Worm (Caenorhabditis elegans): ENCODE measurements around the gene ist-1.

Gene ist-1

ce11 chrX:7128615-7129014 is 2.2 kb downstream of the ist-1 start (continued):
- TF ChIP-seq rec-8 (tag; optimal IDR thresholded peaks at IDR 0.05) (no peak), nhr-90 (tag; optimal IDR thresholded peaks at IDR 0.05) (no peak), ztf-6 (GFP tag; IDR thresholded peaks at IDR 0.05) (no peak), lsl-1 (GFP tag; optimal IDR thresholded peaks at IDR 0.05) (no peak)

- no peak for TF ChIP-seq F33H1.4 (GFP tag; IDR thresholded peaks at IDR 0.05)
- TF ChIP-seq mxl-1 (tag; optimal IDR thresholded peaks at IDR 0.05): no peak
- no peak for TF ChIP-seq hlh-12 (tag; optimal IDR thresholded peaks at IDR 0.05)
- no peak for TF ChIP-seq egl-18 (GFP tag; IDR thresholded peaks at IDR 0.05)
- TF ChIP-seq athp-1 (tag; optimal IDR thresholded peaks at IDR 0.05): no peak
- TF ChIP-seq cebp-1 (GFP tag; IDR thresholded peaks at IDR 0.05): no peak
- TF ChIP-seq cebp-1 (tag; optimal IDR thresholded peaks at IDR 0.05): peak; percentile 27
- TF ChIP-seq lin-40 (tag; optimal IDR thresholded peaks at IDR 0.05): no peak
- peak; percentile 25 for TF ChIP-seq nhr-80 (tag; optimal IDR thresholded peaks at IDR 0.05)
- no peak for TF ChIP-seq T26A5.8 (tag; optimal IDR thresholded peaks at IDR 0.05)
- TF ChIP-seq lsy-27 (tag; optimal IDR thresholded peaks at IDR 0.05; ENCODE audit: borderline replicate concordance, insufficient read depth): no peak
- no peak for TF ChIP-seq sea-2 (GFP tag; IDR thresholded peaks at IDR 0.05)
- TF ChIP-seq hmg-1.2 (GFP tag; IDR thresholded peaks at IDR 0.05): peak; percentile 48; the same call in 1 of the 2 replicates
- TF ChIP-seq Y79H2A.3 (GFP tag; conservative IDR thresholded peaks at IDR 0.05): no peak
- no peak for TF ChIP-seq F55B11.4 (tag; optimal IDR thresholded peaks at IDR 0.05; ENCODE audit: borderline replicate concordance, insufficient read depth)
- TF ChIP-seq hlh-26 (GFP tag; conservative IDR thresholded peaks at IDR 0.05): no peak
- TF ChIP-seq mcd-1 (GFP tag; IDR thresholded peaks at IDR 0.05): no peak
Measured at ce11 chrX:7129460-7129859, 3.0 kb downstream of the ist-1 start.

ce11 chrX:7131206-7131605 is 4.8 kb downstream of the ist-1 start:
- no peak for TF ChIP-seq unc-130 (GFP tag; optimal IDR thresholded peaks at IDR 0.05)

- TF ChIP-seq madf-3 (GFP tag; IDR thresholded peaks at IDR 0.05) (no peak), nhr-80 (tag; optimal IDR thresholded peaks at IDR 0.05) (peak; percentile 18)
Measured at ce11 chrX:7139614-7140013, 13.2 kb downstream of the ist-1 start, which contains the start of gene clec-86. Gene clec-86 (plus strand): TSS chrX:7139875.

ce11 chrX:7140682-7141254 is 14.3 kb downstream of the ist-1 start:
- TF ChIP-seq zim-3 (tag; optimal IDR thresholded peaks at IDR 0.05) (no peak), bed-1 (GFP tag; IDR thresholded peaks at IDR 0.05) (0 out of 2 replicates have a peak, but pooled peaks have one; percentile 62)

ce11 chrX:7143515-7143914 is 17.1 kb downstream of the ist-1 start, which contains the start of gene alh-10:
Gene alh-10 (minus strand): TSS chrX:7143641.
- TF ChIP-seq nhr-80 (tag; optimal IDR thresholded peaks at IDR 0.05): peak; percentile 6
- no peak for TF ChIP-seq F55B11.4 (tag; optimal IDR thresholded peaks at IDR 0.05; ENCODE audit: borderline replicate concordance, insufficient read depth)

- no peak for TF ChIP-seq ceh-79 (tag; optimal IDR thresholded peaks at IDR 0.05)
- TF ChIP-seq madf-3 (GFP tag; IDR thresholded peaks at IDR 0.05): no peak
- TF ChIP-seq hsf-1 (GFP tag; IDR thresholded peaks at IDR 0.05): no peak
- TF ChIP-seq hmg-1.2 (GFP tag; IDR thresholded peaks at IDR 0.05): no peak
- no peak for TF ChIP-seq dox-1 (GFP tag; IDR thresholded peaks at IDR 0.05)
- no peak for TF ChIP-seq dpff-1 (tag; optimal IDR thresholded peaks at IDR 0.05)
- no peak for TF ChIP-seq repo-1 (tag; optimal IDR thresholded peaks at IDR 0.05)
- no peak for TF ChIP-seq F37B4.10 (GFP tag; IDR thresholded peaks at IDR 0.05)
- no peak for TF ChIP-seq zfh-2 (GFP tag; conservative IDR thresholded peaks at IDR 0.05)
- no peak for TF ChIP-seq ZK185.1 (tag; optimal IDR thresholded peaks at IDR 0.05; ENCODE audit: poor library complexity, severe bottlenecking)
- TF ChIP-seq lir-1 (GFP tag; conservative IDR thresholded peaks at IDR 0.05): no peak
- TF ChIP-seq T26A5.8 (tag; optimal IDR thresholded peaks at IDR 0.05): no peak
- no peak for TF ChIP-seq attf-5 (GFP tag; optimal IDR thresholded peaks at IDR 0.05)
- no peak for TF ChIP-seq pha-4 (tag; optimal IDR thresholded peaks at IDR 0.05)
- no peak for TF ChIP-seq D2030.7 (GFP tag; IDR thresholded peaks at IDR 0.05)
- no peak for TF ChIP-seq ceh-27 (GFP tag; optimal IDR thresholded peaks at IDR 0.05)
Measured at ce11 chrX:7149670-7150069, 23.2 kb downstream of the ist-1 start.

All from whole organism, young adult.